Fruit fly (Drosophila melanogaster) whole organism, embryonic: ENCODE data around the gene Scgbeta.

Experiments
- Mrtf ChIP-seq: fragments of 200-800 bp; sonication (Bioruptor generic); IDR thresholded peaks from 3 replicates; pipeline ENCODE4 v1.3.6; 2022; ENCODE audit warnings: missing biosample characterization, missing genetic modification characterization
- Poxn ChIP-seq: fragments of 200-800 bp; sonication (Bioruptor generic); IDR thresholded peaks from 2 replicates; pipeline ENCODE4 v1.3.6; 2022; ENCODE audit warnings: missing biosample characterization, missing genetic modification characterization
- fru ChIP-seq: fragments of >200 bp; optimal IDR thresholded peaks from 2 replicates; lab custom pipeline; 2017
- p53 ChIP-seq: fragments of 200-800 bp; sonication (Bioruptor generic); optimal IDR thresholded peaks from 2 replicates; lab custom pipeline; 2016; ENCODE audit warnings: missing biosample characterization, missing genetic modification characterization
- slbo ChIP-seq: fragments of 200-800 bp; sonication (Bioruptor generic); IDR thresholded peaks from 2 replicates; pipeline ENCODE4 v1.3.6; 2022; ENCODE audit warnings: missing biosample characterization, missing genetic modification characterization
- stc ChIP-seq: fragments of 200-800 bp; sonication (Bioruptor generic); IDR thresholded peaks from 2 replicates; pipeline ENCODE4 v1.3.6; 2022; ENCODE audit warnings: missing biosample characterization, missing genetic modification characterization
- tll ChIP-seq, 2 experiments: fragments of 200-800 bp in 1 of 2; fragments of >200 bp in 1 of 2; sonication (Bioruptor generic) in 1 of 2; optimal IDR thresholded peaks; 2 replicates each; lab custom pipeline; 2017 to 2019; ENCODE audit warnings: missing biosample characterization in 2 of 2, missing genetic modification characterization in 2 of 2, mild to moderate bottlenecking in 1 of 2, moderate library complexity in 1 of 2
- tna ChIP-seq: fragments of 200-800 bp; sonication (Bioruptor generic); IDR thresholded peaks from 2 replicates; pipeline ENCODE4 v1.3.6; 2022; ENCODE audit warnings: missing biosample characterization, missing genetic modification characterization; ENCODE audit not compliant: partially characterized antibody

DNA sequence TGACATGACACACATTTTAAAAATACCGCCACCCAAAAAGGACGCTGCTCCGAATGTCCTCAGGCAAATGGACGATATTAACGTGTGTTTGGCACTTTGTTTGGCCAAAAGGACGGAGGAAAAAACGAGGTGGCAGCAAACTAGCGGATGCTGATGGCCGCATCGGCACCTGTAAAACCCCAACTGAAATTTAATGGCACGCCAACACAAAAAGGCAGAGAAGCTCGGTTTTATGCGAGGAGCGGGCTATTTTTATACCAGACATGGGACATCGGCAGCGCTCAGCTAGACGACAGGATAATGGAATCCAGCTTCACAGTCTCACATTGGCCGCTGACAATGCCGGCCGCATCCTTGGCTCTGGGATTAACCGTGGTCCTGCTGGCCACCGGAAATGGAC lies 36.3 kb downstream of the Scgbeta start, which contains the start of gene Sol1:
- TF ChIP-seq Mrtf (GFP tag; lab: Robert Waterston, UW) = no peak
- TF ChIP-seq p53 (GFP tag; lab: Kevin White, UChicago) = no peak
- no peak for TF ChIP-seq slbo
- TF ChIP-seq stc (GFP tag; lab: Robert Waterston, UW) = no peak
- TF ChIP-seq tll (GFP tag; optimal IDR thresholded peaks at IDR 0.05; lab: Kevin White, UChicago) = no peak
- TF ChIP-seq Poxn (GFP tag; lab: Robert Waterston, UW) = no peak
- TF ChIP-seq fru = no peak
- TF ChIP-seq tna (GFP tag; lab: Robert Waterston, UW) = no peak
